Worm (Caenorhabditis elegans) whole organism, L2 larva: ENCODE data around the gene ZC168.2.
A peak's percentile ranks its signal among the peaks of the same experiment; 100 is the strongest.

Source experiments
- alr-1 ChIP-seq: fragments of 150-350 bp; optimal IDR thresholded peaks from 2 replicates; lab custom pipeline; 2014; ENCODE audit warnings: missing biosample characterization, missing genetic modification characterization
- elt-1 ChIP-seq: fragments of 150-350 bp; optimal IDR thresholded peaks from 2 replicates; lab custom pipeline; 2014; ENCODE audit warnings: missing biosample characterization, missing genetic modification characterization
- lin-13 ChIP-seq: fragments of 150-350 bp; optimal IDR thresholded peaks from 2 replicates; lab custom pipeline; 2014; ENCODE audit warnings: missing biosample characterization, missing genetic modification reagents, missing genetic modification characterization
- mab-5 ChIP-seq: fragments of 150-350 bp; optimal IDR thresholded peaks from 2 replicates; lab custom pipeline; 2014; ENCODE audit warnings: missing biosample characterization, missing genetic modification characterization
- nhr-237 ChIP-seq: fragments of 150-350 bp; optimal IDR thresholded peaks from 2 replicates; lab custom pipeline; 2014; ENCODE audit warnings: missing biosample characterization, missing genetic modification characterization
- nhr-25 ChIP-seq: fragments of 150-350 bp; sonication (generic microtip); optimal IDR thresholded peaks from 3 replicates; lab custom pipeline; 2014; ENCODE audit warnings: missing biosample characterization, missing genetic modification characterization
- unc-55 ChIP-seq: fragments of 150-350 bp; sonication (generic microtip); optimal IDR thresholded peaks from 3 replicates; lab custom pipeline; 2014; ENCODE audit warnings: missing biosample characterization, missing genetic modification reagents, missing genetic modification characterization
- unc-62 ChIP-seq: fragments of 150-350 bp; optimal IDR thresholded peaks from 2 replicates; lab custom pipeline; 2014; ENCODE audit warnings: missing biosample characterization, missing genetic modification reagents, missing genetic modification characterization

ce11 chrIV:10777076-10777475 lies 49.2 kb downstream of the ZC168.2 start:
- no peak for TF ChIP-seq unc-62 (GFP tag; lab: Kevin White, UChicago)
- TF ChIP-seq nhr-237 (tag; lab: Kevin White, UChicago), result no peak
- no peak for TF ChIP-seq alr-1 (tag; lab: Kevin White, UChicago)
- TF ChIP-seq mab-5 (tag; lab: Kevin White, UChicago), result no peak
- peak; percentile 48 for TF ChIP-seq nhr-25 (tag; lab: Kevin White, UChicago)
- TF ChIP-seq lin-13 (GFP tag; lab: Kevin White, UChicago), result no peak
- TF ChIP-seq elt-1 (tag; lab: Kevin White, UChicago), result no peak
- no peak for TF ChIP-seq unc-55 (GFP tag; lab: Kevin White, UChicago)
